Worm (Caenorhabditis elegans) whole organism, L1 larva: ENCODE data around the gene dlhd-1.
A peak's percentile ranks its signal among the peaks of the same experiment; 100 is the strongest.

ENCODE experiments used
- C04F5.9 ChIP-seq: sonication (generic microtip); optimal IDR thresholded peaks from 2 replicates; lab custom pipeline; 2016; ENCODE audit warnings: missing genetic modification characterization, missing compliant biosample characterization
- C16A3.4 ChIP-seq: fragments of 150-350 bp; optimal IDR thresholded peaks from 2 replicates; lab custom pipeline; 2014; ENCODE audit warnings: missing biosample characterization, missing genetic modification characterization
- F16B12.6 ChIP-seq: fragments of 150-350 bp; optimal IDR thresholded peaks from 2 replicates; lab custom pipeline; 2014; ENCODE audit warnings: missing biosample characterization, missing genetic modification characterization
- aly-2 ChIP-seq: fragments of 150-350 bp; optimal IDR thresholded peaks from 2 replicates; lab custom pipeline; 2014; ENCODE audit warnings: missing biosample characterization, missing genetic modification characterization
- ceh-90 ChIP-seq: sonication (generic microtip); optimal IDR thresholded peaks from 2 replicates; lab custom pipeline; 2016; ENCODE audit warnings: missing genetic modification characterization, missing compliant biosample characterization
- ces-1 ChIP-seq: fragments of 150-350 bp; optimal IDR thresholded peaks from 2 replicates; lab custom pipeline; 2014; ENCODE audit warnings: missing biosample characterization, missing genetic modification reagents, missing genetic modification characterization
- efl-1 ChIP-seq, 4 experiments: fragments of 150-350 bp; optimal IDR thresholded peaks in 3 of 4; peaks in 1 of 4; 1 replicate in 1 of 4; 2 replicates in 3 of 4; lab custom pipeline; 2014; ENCODE audit warnings: missing biosample characterization in 2 of 4, missing genetic modification characterization in 2 of 4, missing genetic modification reagents in 2 of 4
- egl-27 ChIP-seq, 2 experiments: fragments of 150-350 bp in 1 of 2; sonication (generic microtip); optimal IDR thresholded peaks; 3 replicates each; lab custom pipeline; 2017 to 2018; ENCODE audit warnings: missing biosample characterization in 2 of 2, missing genetic modification characterization in 2 of 2, missing genetic modification reagents in 2 of 2
- elt-2 ChIP-seq: sonication (generic microtip); optimal IDR thresholded peaks from 2 replicates; lab custom pipeline; 2016; ENCODE audit warnings: missing genetic modification characterization, mild to moderate bottlenecking, inconsistent platforms, missing compliant biosample characterization, missing genetic modification reagents
- ets-5 ChIP-seq: fragments of 200-800 bp; sonication (Bioruptor generic); IDR thresholded peaks from 2 replicates; pipeline ENCODE4 v1.3.6; 2022; ENCODE audit warnings: missing genetic modification characterization, missing compliant biosample characterization
- fkh-4 ChIP-seq: sonication (generic microtip); optimal IDR thresholded peaks from 2 replicates; lab custom pipeline; 2016; ENCODE audit warnings: missing compliant biosample characterization, missing genetic modification characterization, borderline replicate concordance
- fos-1 ChIP-seq: fragments of 150-350 bp; optimal IDR thresholded peaks from 2 replicates; lab custom pipeline; 2014; ENCODE audit warnings: missing biosample characterization, missing genetic modification characterization
- isw-1 ChIP-seq: fragments of 200-800 bp; sonication (Bioruptor generic); IDR thresholded peaks from 2 replicates; pipeline ENCODE4 v1.3.6; 2022; ENCODE audit warnings: missing genetic modification characterization, missing compliant biosample characterization
- jun-1 ChIP-seq: fragments of 150-350 bp; optimal IDR thresholded peaks from 2 replicates; lab custom pipeline; 2014; ENCODE audit warnings: missing biosample characterization, missing genetic modification reagents, missing genetic modification characterization
- lin-15B ChIP-seq: fragments of 150-350 bp; sonication (generic microtip); optimal IDR thresholded peaks from 3 replicates; lab custom pipeline; 2014; ENCODE audit warnings: missing biosample characterization, missing genetic modification characterization
- mdl-1 ChIP-seq, 2 experiments: fragments of 150-350 bp; optimal IDR thresholded peaks; 2 replicates each; lab custom pipeline; 2014 to 2017; ENCODE audit warnings: missing biosample characterization in 2 of 2, missing genetic modification characterization in 2 of 2, inconsistent platforms in 1 of 2
- mep-1 ChIP-seq: fragments of 150-350 bp; optimal IDR thresholded peaks from 2 replicates; lab custom pipeline; 2014; ENCODE audit warnings: missing biosample characterization, missing genetic modification characterization
- nhr-11 ChIP-seq: fragments of 150-350 bp; optimal IDR thresholded peaks from 2 replicates; lab custom pipeline; 2014; ENCODE audit warnings: missing biosample characterization, missing genetic modification characterization
- nhr-12 ChIP-seq: sonication (generic microtip); optimal IDR thresholded peaks from 2 replicates; lab custom pipeline; 2017; ENCODE audit warnings: missing biosample characterization, missing genetic modification characterization
- nhr-20 ChIP-seq: sonication (generic microtip); optimal IDR thresholded peaks from 2 replicates; lab custom pipeline; 2016; ENCODE audit warnings: mild to moderate bottlenecking, missing genetic modification characterization, missing compliant biosample characterization
- nhr-237 ChIP-seq: fragments of 150-350 bp; optimal IDR thresholded peaks from 2 replicates; lab custom pipeline; 2014; ENCODE audit warnings: missing biosample characterization, missing genetic modification characterization
- nhr-47 ChIP-seq: sonication (generic microtip); optimal IDR thresholded peaks from 2 replicates; lab custom pipeline; 2016; ENCODE audit warnings: mild to moderate bottlenecking, missing genetic modification characterization, moderate library complexity, missing compliant biosample characterization
- nhr-85 ChIP-seq: sonication (generic microtip); peaks from one replicate; lab custom pipeline; 2016; ENCODE audit warnings: missing genetic modification characterization, inconsistent platforms, missing compliant biosample characterization
- pag-3 ChIP-seq: sonication (generic microtip); optimal IDR thresholded peaks from 2 replicates; lab custom pipeline; 2017; ENCODE audit warnings: missing genetic modification characterization, mild to moderate bottlenecking, missing compliant biosample characterization, antibody characterized with exemption, borderline replicate concordance; ENCODE audit not compliant: insufficient read depth
- skn-1 ChIP-seq: fragments of 150-350 bp; optimal IDR thresholded peaks from 2 replicates; lab custom pipeline; 2014; ENCODE audit warnings: missing biosample characterization, missing genetic modification characterization
- sup-37 ChIP-seq: fragments of 200-800 bp; sonication (Bioruptor generic); optimal IDR thresholded peaks from 2 replicates; lab custom pipeline; 2018; ENCODE audit warnings: mild to moderate bottlenecking, missing genetic modification characterization, missing compliant biosample characterization
- unc-30 ChIP-seq: sonication (generic microtip); optimal IDR thresholded peaks from 2 replicates; lab custom pipeline; 2017; ENCODE audit warnings: missing biosample characterization, missing genetic modification characterization
- unc-86 ChIP-seq: sonication (generic microtip); optimal IDR thresholded peaks from 2 replicates; lab custom pipeline; 2016; ENCODE audit warnings: missing genetic modification characterization, missing compliant biosample characterization
- xbp-1 ChIP-seq: sonication (generic microtip); optimal IDR thresholded peaks from 2 replicates; lab custom pipeline; 2016; ENCODE audit warnings: missing genetic modification characterization, missing compliant biosample characterization
- zip-4 ChIP-seq: fragments of 200-800 bp; sonication (Bioruptor generic); optimal IDR thresholded peaks from 2 replicates; lab custom pipeline; 2018; ENCODE audit warnings: mild to moderate bottlenecking, missing genetic modification characterization, moderate library complexity, missing compliant biosample characterization
- ztf-4 ChIP-seq: fragments of 150-350 bp; optimal IDR thresholded peaks from 2 replicates; lab custom pipeline; 2014; ENCODE audit warnings: missing biosample characterization, missing genetic modification characterization

Gene dlhd-1

DNA sequence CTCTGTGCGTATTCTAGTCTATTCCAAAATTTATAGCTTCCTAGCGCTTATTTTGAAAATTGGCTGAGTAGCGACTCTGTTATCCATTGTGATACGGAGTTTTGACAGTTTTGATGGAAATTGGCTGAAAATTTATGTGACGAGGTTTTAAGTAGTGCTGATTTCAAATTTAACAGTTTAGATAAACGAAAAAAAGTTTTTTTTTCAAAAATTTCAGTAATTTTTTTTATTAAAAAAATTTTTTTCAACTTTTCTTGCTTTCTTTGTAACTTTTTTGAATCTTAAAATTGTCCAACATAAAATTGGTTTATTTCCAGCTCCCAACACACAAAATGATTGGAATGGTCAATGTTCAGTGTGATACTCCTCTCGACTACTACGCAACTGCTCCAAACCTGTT is 8.7 kb downstream of the dlhd-1 start, which contains the start of gene T23F4.2:
TSS of gene T23F4.2 (plus strand) at position 301 of the 400 bp plus-strand sequence.
- TF ChIP-seq nhr-12 (tag; lab: Kevin White, UChicago), result no peak
- TF ChIP-seq ztf-4 (tag; lab: Kevin White, UChicago), result no peak
- TF ChIP-seq nhr-85 (tag; lab: Kevin White, UChicago), result no peak
- TF ChIP-seq nhr-47 (tag; lab: Kevin White, UChicago), result no peak
- no peak for TF ChIP-seq mep-1 (tag; lab: Kevin White, UChicago)
- no peak for TF ChIP-seq nhr-237 (tag; lab: Kevin White, UChicago)
- TF ChIP-seq C16A3.4 (tag; lab: Kevin White, UChicago), result no peak
- no peak for TF ChIP-seq skn-1 (tag; lab: Kevin White, UChicago)
- no peak for TF ChIP-seq ceh-90
- no peak for TF ChIP-seq mdl-1 (tag; optimal IDR thresholded peaks at IDR 0.05; lab: Kevin White, UChicago)
- TF ChIP-seq F16B12.6 (tag; lab: Kevin White, UChicago), result no peak
- TF ChIP-seq unc-86 (tag; lab: Kevin White, UChicago), result no peak
- TF ChIP-seq unc-30, result no peak
- TF ChIP-seq aly-2 (tag; lab: Kevin White, UChicago), result no peak
- TF ChIP-seq, all 84 proteins: peak for 0

- TF ChIP-seq jun-1 (tag; lab: Kevin White, UChicago) (no peak), sup-37 (GFP tag; lab: Kevin White, UChicago) (no peak), elt-2 (peak; percentile 92), nhr-20 (tag; lab: Kevin White, UChicago) (peak; percentile 4), efl-1 (optimal IDR thresholded peaks at IDR 0.05; lab: Kevin White, UChicago) (no peak), efl-1 (GFP tag; optimal IDR thresholded peaks at IDR 0.05 in 1 of 2; lab: Kevin White, UChicago) (peak in 1 of 2 experiments; percentile 76)
- TF ChIP-seq, all 84 proteins: peak for 3
These were observed 12.2 kb downstream of the dlhd-1 start for ce11 chrII:1159718-1160117.

ce11 chrII:1157135-1157534 is 14.8 kb downstream of the dlhd-1 start:
- no peak for TF ChIP-seq nhr-11 (tag; lab: Kevin White, UChicago)
- no peak for TF ChIP-seq ces-1
- no peak for TF ChIP-seq isw-1 (GFP tag; lab: Robert Waterston, UW)
- no peak for TF ChIP-seq efl-1 (optimal IDR thresholded peaks at IDR 0.05; lab: Kevin White, UChicago)
- TF ChIP-seq efl-1 (GFP tag; optimal IDR thresholded peaks at IDR 0.05 in 1 of 2; lab: Kevin White, UChicago), result peak in 1 of 2 experiments; percentile 15

ce11 chrII:1153299-1153698 is 18.6 kb downstream of the dlhd-1 start:
- TF ChIP-seq C16A3.4 (tag; lab: Kevin White, UChicago) (no peak), fkh-4 (no peak), pag-3 (tag; lab: Kevin White, UChicago) (no peak), nhr-237 (tag; lab: Kevin White, UChicago) (no peak), xbp-1 (tag; lab: Kevin White, UChicago) (no peak), C04F5.9 (tag; lab: Kevin White, UChicago) (no peak), ets-5 (GFP tag; lab: Robert Waterston, UW) (no peak), zip-4 (GFP tag; lab: Kevin White, UChicago) (no peak), lin-15B (tag; lab: Kevin White, UChicago) (no peak)

ce11 chrII:1152732-1153131 is 19.2 kb downstream of the dlhd-1 start:
- TF ChIP-seq nhr-85 (tag; lab: Kevin White, UChicago) (peak; percentile 6), fos-1 (tag; lab: Kevin White, UChicago) (no peak)

DNA sequence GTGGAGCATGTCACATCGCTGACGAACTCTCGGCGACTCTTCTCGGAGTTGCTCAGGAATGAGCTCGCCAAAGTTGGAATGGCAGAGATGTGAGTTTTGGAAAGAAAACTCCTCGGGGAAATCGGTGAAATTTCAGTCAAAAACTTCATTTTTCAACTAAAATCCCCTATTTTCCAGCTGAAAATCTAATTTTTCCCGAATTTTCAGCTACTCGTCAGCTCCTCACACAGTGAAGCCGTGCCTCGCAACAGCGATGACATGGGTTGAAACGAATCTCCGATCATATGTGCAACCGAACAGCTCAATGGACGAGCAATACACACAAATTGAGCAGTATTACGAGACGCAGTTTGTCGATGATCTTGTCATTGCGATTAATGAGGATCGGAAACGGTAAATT is 20.1 kb downstream of the dlhd-1 start:
- TF ChIP-seq efl-1 (optimal IDR thresholded peaks at IDR 0.05; lab: Kevin White, UChicago) (no peak), efl-1 (GFP tag; optimal IDR thresholded peaks at IDR 0.05 in 1 of 2; lab: Kevin White, UChicago) (peak in 1 of 2 experiments; percentile 42), egl-27 (tag; optimal IDR thresholded peaks at IDR 0.05; lab: Kevin White, UChicago) (no peak)
- TF ChIP-seq, all 84 proteins: peak for 1
